Worm (Caenorhabditis elegans): ENCODE results near the gene F54D5.5.

F54D5.5 gene

ce11 chrII:11591558-11591957 is 24.7 kb upstream of the F54D5.5 start:
- TF ChIP-seq vab-15 (tag; optimal IDR thresholded peaks at IDR 0.05) = no peak
- no peak for TF ChIP-seq hlh-4 (tag; optimal IDR thresholded peaks at IDR 0.05)
- no peak for TF ChIP-seq pqm-1 (tag; optimal IDR thresholded peaks at IDR 0.05)

DNA sequence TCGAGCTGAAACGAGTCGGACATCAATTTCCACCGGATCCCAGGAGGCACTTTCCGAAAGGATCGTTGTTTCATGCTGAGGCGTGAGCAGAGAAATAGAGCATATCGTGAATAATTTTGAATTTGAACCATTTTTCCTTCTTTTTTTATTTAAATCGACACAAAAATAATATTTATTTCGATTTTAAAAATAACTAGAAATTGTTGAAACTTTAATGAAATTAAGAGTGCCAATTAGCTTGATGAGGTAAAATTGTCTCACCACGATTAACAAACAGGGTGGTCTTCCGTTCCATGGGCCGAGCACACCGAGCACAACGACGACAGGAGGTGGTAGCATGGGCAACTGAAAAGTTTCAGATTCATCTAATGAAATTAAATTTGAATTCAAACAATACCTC is 21.5 kb upstream of the F54D5.5 start:
- TF ChIP-seq efl-1 (optimal IDR thresholded peaks at IDR 0.05) = no peak
- peak in 1 of 2 experiments; percentile 51 for TF ChIP-seq efl-1 (GFP tag; optimal IDR thresholded peaks at IDR 0.05 in 1 of 2)
- no peak for TF ChIP-seq hlh-17 (GFP tag; optimal IDR thresholded peaks at IDR 0.05; ENCODE audit: borderline replicate concordance)

- no peak for TF ChIP-seq tbx-2 (tag; optimal IDR thresholded peaks at IDR 0.05)
- no peak for TF ChIP-seq xbp-1 (tag; optimal IDR thresholded peaks at IDR 0.05)
- TF ChIP-seq blmp-1 (tag; optimal IDR thresholded peaks at IDR 0.05) = no peak
- TF ChIP-seq ceh-90 (tag; optimal IDR thresholded peaks at IDR 0.05) = no peak
- no peak for TF ChIP-seq unc-86 (tag; optimal IDR thresholded peaks at IDR 0.05)
- no peak for TF ChIP-seq mdl-1 (tag; optimal IDR thresholded peaks at IDR 0.05)
- no peak for TF ChIP-seq snu-23 (GFP tag; optimal IDR thresholded peaks at IDR 0.05)
- no peak for TF ChIP-seq jun-1 (tag; optimal IDR thresholded peaks at IDR 0.05)
- TF ChIP-seq mab-9 (GFP tag; IDR thresholded peaks at IDR 0.05) = no peak
- no peak for TF ChIP-seq nhr-84 (tag; optimal IDR thresholded peaks at IDR 0.05)
- TF ChIP-seq F16B12.6 (tag; optimal IDR thresholded peaks at IDR 0.05) = no peak
- no peak for TF ChIP-seq lin-15B (tag; optimal IDR thresholded peaks at IDR 0.05)
- TF ChIP-seq hpl-2 (GFP tag; optimal IDR thresholded peaks at IDR 0.05) = no peak
These were observed 15.9 kb upstream of the F54D5.5 start, which contains the start of gene ints-7 for ce11 chrII:11582698-11583097. Gene ints-7, plus strand, starts transcription at chrII:11582849.

DNA sequence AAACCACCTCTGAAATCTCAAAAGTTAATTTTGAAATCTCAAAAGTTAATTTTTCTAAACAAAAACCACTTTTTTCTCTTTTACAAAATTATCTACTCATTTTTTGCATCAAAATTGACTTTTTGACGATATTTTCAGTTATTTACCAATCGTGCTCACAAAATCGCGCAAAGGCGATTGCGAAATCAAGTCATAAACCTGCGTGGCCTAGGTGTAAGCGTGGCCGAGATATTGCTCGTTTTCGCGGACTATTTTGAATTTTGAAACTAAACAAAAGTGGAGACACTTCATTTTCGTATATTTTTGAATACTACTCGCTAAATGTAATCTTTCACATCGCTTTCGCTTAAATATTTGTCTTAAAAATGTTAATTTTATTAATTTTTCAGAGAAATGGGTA is 11.5 kb upstream of the F54D5.5 start, which contains the start of gene smc-6:
Gene smc-6, plus strand, starts transcription at position 390 of the 400 bp plus-strand sequence.
- TF ChIP-seq nhr-20 (tag; optimal IDR thresholded peaks at IDR 0.05) (no peak), ceh-90 (tag; optimal IDR thresholded peaks at IDR 0.05) (peak; percentile 49), dpl-1 (GFP tag; optimal IDR thresholded peaks at IDR 0.05) (peak; percentile 57 to 82 (median 74)), isw-1 (GFP tag; IDR thresholded peaks at IDR 0.05) (peak; percentile 23; the same call in 1 of the 2 replicates), mdl-1 (tag; optimal IDR thresholded peaks at IDR 0.05) (peak in 1 of 2 experiments; percentile 19), lir-3 (tag; optimal IDR thresholded peaks at IDR 0.05; ENCODE audit: poor library complexity) (peak; percentile 33), lsy-2 (tag; optimal IDR thresholded peaks at IDR 0.05) (peak in 1 of 2 experiments; percentile 70), egl-13 (tag; optimal IDR thresholded peaks at IDR 0.05) (no peak), C16A3.4 (tag; optimal IDR thresholded peaks at IDR 0.05) (peak; percentile 4), nhr-12 (tag; optimal IDR thresholded peaks at IDR 0.05) (no peak), blmp-1 (tag; optimal IDR thresholded peaks at IDR 0.05) (peak; percentile 33), C04F5.9 (tag; optimal IDR thresholded peaks at IDR 0.05) (no peak), lin-35 (GFP tag; optimal IDR thresholded peaks at IDR 0.05) (peak; percentile 64 to 80), mab-9 (GFP tag; IDR thresholded peaks at IDR 0.05) (no peak), efl-1 (optimal IDR thresholded peaks at IDR 0.05) (peak; percentile 67 to 70), efl-1 (GFP tag; optimal IDR thresholded peaks at IDR 0.05 in 1 of 2) (peak; percentile 81 to 97), fkh-8 (tag; optimal IDR thresholded peaks at IDR 0.05) (peak; percentile 5), mep-1 (tag; optimal IDR thresholded peaks at IDR 0.05) (peak; percentile 43), rnt-1 (tag; optimal IDR thresholded peaks at IDR 0.05) (peak; percentile 42), zip-4 (GFP tag; optimal IDR thresholded peaks at IDR 0.05) (peak; percentile 90), lin-15B (tag; optimal IDR thresholded peaks at IDR 0.05) (peak; percentile 47), unc-62 (GFP tag; optimal IDR thresholded peaks at IDR 0.05) (no peak), skn-1 (tag; optimal IDR thresholded peaks at IDR 0.05) (peak; percentile 70), ceh-82 (tag; optimal IDR thresholded peaks at IDR 0.05) (peak in 1 of 3 experiments; percentile 58)

DNA sequence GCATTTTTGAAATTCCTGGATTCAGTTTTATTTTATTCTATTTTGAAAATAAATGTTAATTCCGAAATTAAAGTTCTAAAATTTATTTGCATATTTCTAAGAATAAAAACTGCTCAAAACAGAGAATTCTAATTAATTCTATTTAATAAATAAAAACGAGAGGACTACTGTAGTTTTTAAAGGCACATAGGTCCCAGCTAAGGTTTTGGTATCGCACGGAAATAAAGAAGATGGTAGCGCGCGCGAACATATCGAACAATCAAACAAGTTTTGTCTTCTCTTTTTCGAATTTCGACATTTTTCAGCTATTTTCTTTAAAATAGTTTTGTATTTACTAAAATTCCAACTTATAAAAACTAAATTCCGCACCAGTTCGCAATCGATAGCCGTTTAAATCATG is 11.0 kb upstream of the F54D5.5 start:
- TF ChIP-seq elt-2 (tag; optimal IDR thresholded peaks at IDR 0.05) (no peak), nhr-47 (tag; optimal IDR thresholded peaks at IDR 0.05) (no peak), sptf-1 (tag; optimal IDR thresholded peaks at IDR 0.05) (no peak), nhr-19 (GFP tag; conservative IDR thresholded peaks at IDR 0.05) (no peak), ceh-8 (GFP tag; optimal IDR thresholded peaks at IDR 0.05) (no peak), nhr-28 (tag; optimal IDR thresholded peaks at IDR 0.05) (no peak), zag-1 (tag; optimal IDR thresholded peaks at IDR 0.05) (no peak), elt-3 (tag; optimal IDR thresholded peaks at IDR 0.05) (no peak), mep-1 (tag; optimal IDR thresholded peaks at IDR 0.05) (no peak), unc-30 (tag; optimal IDR thresholded peaks at IDR 0.05) (no peak), irx-1 (tag; optimal IDR thresholded peaks at IDR 0.05) (no peak), ceh-82 (tag; optimal IDR thresholded peaks at IDR 0.05) (no peak), alr-1 (tag; optimal IDR thresholded peaks at IDR 0.05; ENCODE audit: borderline replicate concordance) (no peak), tbx-2 (tag; optimal IDR thresholded peaks at IDR 0.05) (no peak), zip-4 (GFP tag; optimal IDR thresholded peaks at IDR 0.05) (no peak)

Measured in whole organism, L1 larva.